Worm (Caenorhabditis elegans): ENCODE results near the gene C36B7.5.

The C36B7.5 gene

DNA sequence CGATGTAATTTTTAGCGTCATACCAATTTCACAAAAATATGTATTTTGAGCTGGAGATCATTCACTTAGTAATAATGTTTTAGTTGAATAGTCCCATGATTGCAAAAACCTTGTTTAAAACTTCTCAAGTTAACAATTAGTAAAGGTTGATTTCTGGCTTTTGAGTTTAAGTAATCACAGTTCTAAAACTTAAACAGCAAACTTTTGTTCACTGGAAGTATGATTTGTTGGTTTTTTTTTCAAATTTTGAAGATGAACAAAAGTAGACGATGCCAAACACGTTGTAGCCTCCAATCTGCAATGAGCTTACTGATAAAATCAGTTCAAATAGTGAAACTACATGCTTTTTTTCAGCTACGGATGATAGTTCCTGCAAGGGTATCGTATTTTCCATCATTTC lies 16.3 kb upstream of the C36B7.5 start, which contains the start of gene C36B7.1:
Gene C36B7.1, plus strand, starts transcription at position 301 of the 400 bp plus-strand sequence.
- TF ChIP-seq egl-27 (tag; optimal IDR thresholded peaks at IDR 0.05) (no peak), unc-86 (tag; optimal IDR thresholded peaks at IDR 0.05) (no peak)

- TF ChIP-seq lin-35 (GFP tag; optimal IDR thresholded peaks at IDR 0.05) (no peak), zip-4 (GFP tag; optimal IDR thresholded peaks at IDR 0.05) (no peak), aha-1 (tag; optimal IDR thresholded peaks at IDR 0.05) (no peak), sptf-1 (tag; optimal IDR thresholded peaks at IDR 0.05) (no peak), nhr-47 (tag; optimal IDR thresholded peaks at IDR 0.05) (no peak), dpl-1 (GFP tag; optimal IDR thresholded peaks at IDR 0.05) (no peak), aly-2 (tag; optimal IDR thresholded peaks at IDR 0.05) (no peak)
These were observed 9.9 kb upstream of the C36B7.5 start, which contains the start of gene C36B7.2 for ce11 chrX:7106103-7106502. Gene C36B7.2 (plus strand): TSS chrX:7106403.

- TF ChIP-seq fos-1 (tag; optimal IDR thresholded peaks at IDR 0.05) (no peak), snpc-4 (tag; optimal IDR thresholded peaks at IDR 0.05) (no peak), dsc-1 (tag; optimal IDR thresholded peaks at IDR 0.05) (peak; percentile 3)
These were observed 5.2 kb upstream of the C36B7.5 start, which contains the start of gene C36B7.3 for ce11 chrX:7101477-7101876. Gene C36B7.3 (plus strand): TSS chrX:7101777.

- TF ChIP-seq fos-1 (tag; optimal IDR thresholded peaks at IDR 0.05) = no peak
- no peak for TF ChIP-seq nhr-85 (tag)
- no peak for TF ChIP-seq ceh-90 (tag; optimal IDR thresholded peaks at IDR 0.05)
- TF ChIP-seq lin-35 (GFP tag; optimal IDR thresholded peaks at IDR 0.05) = peak; percentile 17 to 65
- TF ChIP-seq ceh-88 (GFP tag; IDR thresholded peaks at IDR 0.05) = no peak
- peak; percentile 69 for TF ChIP-seq lin-14 (GFP tag; optimal IDR thresholded peaks at IDR 0.05)
- TF ChIP-seq xbp-1 (tag; optimal IDR thresholded peaks at IDR 0.05) = peak; percentile 71
- TF ChIP-seq rnt-1 (tag; optimal IDR thresholded peaks at IDR 0.05) = no peak
- TF ChIP-seq unc-86 (tag; optimal IDR thresholded peaks at IDR 0.05) = no peak
- TF ChIP-seq ceh-82 (tag; optimal IDR thresholded peaks at IDR 0.05) = peak in 1 of 3 experiments; percentile 20
- TF ChIP-seq efl-3 (GFP tag; optimal IDR thresholded peaks at IDR 0.05) = no peak
- TF ChIP-seq lin-15B (tag; optimal IDR thresholded peaks at IDR 0.05) = peak; percentile 22
- TF ChIP-seq vab-15 (tag; optimal IDR thresholded peaks at IDR 0.05) = no peak
- no peak for TF ChIP-seq tbx-2 (tag; optimal IDR thresholded peaks at IDR 0.05)
- peak in 1 of 2 experiments; percentile 14 for TF ChIP-seq efl-1 (optimal IDR thresholded peaks at IDR 0.05)
- TF ChIP-seq efl-1 (GFP tag; optimal IDR thresholded peaks at IDR 0.05 in 1 of 2) = peak in 1 of 2 experiments; percentile 1
- peak; percentile 0 for TF ChIP-seq unc-130 (tag; optimal IDR thresholded peaks at IDR 0.05)
- TF ChIP-seq aha-1 (tag; optimal IDR thresholded peaks at IDR 0.05) = no peak
- TF ChIP-seq ztf-4 (tag; optimal IDR thresholded peaks at IDR 0.05) = no peak
- no peak for TF ChIP-seq elt-2 (tag; optimal IDR thresholded peaks at IDR 0.05)
- TF ChIP-seq nhr-90 (tag; optimal IDR thresholded peaks at IDR 0.05; ENCODE audit: poor library complexity) = peak; percentile 7
- TF ChIP-seq F16B12.6 (tag; optimal IDR thresholded peaks at IDR 0.05) = no peak
- peak; percentile 74 for TF ChIP-seq blmp-1 (tag; optimal IDR thresholded peaks at IDR 0.05)
- TF ChIP-seq C04F5.9 (tag; optimal IDR thresholded peaks at IDR 0.05) = no peak
- no peak for TF ChIP-seq ces-1 (GFP tag; optimal IDR thresholded peaks at IDR 0.05)
- peak; percentile 16 to 31 (median 29) for TF ChIP-seq dpl-1 (GFP tag; optimal IDR thresholded peaks at IDR 0.05)
- no peak for TF ChIP-seq zip-4 (GFP tag; optimal IDR thresholded peaks at IDR 0.05)
- no peak for TF ChIP-seq nhr-11 (tag; optimal IDR thresholded peaks at IDR 0.05)
- TF ChIP-seq ztf-11 (tag; optimal IDR thresholded peaks at IDR 0.05) = no peak
- TF ChIP-seq sup-37 (GFP tag; optimal IDR thresholded peaks at IDR 0.05) = no peak
- no peak for TF ChIP-seq lir-3 (tag; optimal IDR thresholded peaks at IDR 0.05; ENCODE audit: poor library complexity)
- no peak for TF ChIP-seq ets-5 (GFP tag; IDR thresholded peaks at IDR 0.05)
- TF ChIP-seq nhr-76 (tag; optimal IDR thresholded peaks at IDR 0.05) = no peak
- TF ChIP-seq nhr-19 (GFP tag; conservative IDR thresholded peaks at IDR 0.05) = 0 out of 2 replicates have a peak, but pooled peaks have one; percentile 5
- TF ChIP-seq pag-3 (tag; optimal IDR thresholded peaks at IDR 0.05; ENCODE audit: borderline replicate concordance, insufficient read depth) = no peak
- TF ChIP-seq ceh-8 (GFP tag; optimal IDR thresholded peaks at IDR 0.05) = no peak
- peak; percentile 53 for TF ChIP-seq snu-23 (GFP tag; optimal IDR thresholded peaks at IDR 0.05)
- TF ChIP-seq elt-3 (tag; optimal IDR thresholded peaks at IDR 0.05) = no peak
- no peak for TF ChIP-seq dsc-1 (tag; optimal IDR thresholded peaks at IDR 0.05)
- peak in 1 of 2 experiments; percentile 49 for TF ChIP-seq lsy-2 (tag; optimal IDR thresholded peaks at IDR 0.05)
These were observed 4.0 kb upstream of the C36B7.5 start, which contains the start of gene C36B7.6 for ce11 chrX:7100290-7100689. Gene C36B7.6 (minus strand): TSS chrX:7100338.

Data from whole organism, L1 larva.